Worm (Caenorhabditis elegans): ENCODE data around the gene mob-2.

- TF ChIP-seq ces-1 (GFP tag; optimal IDR thresholded peaks at IDR 0.05), result no peak
- TF ChIP-seq snpc-4 (tag; optimal IDR thresholded peaks at IDR 0.05), result no peak
- TF ChIP-seq ceh-43 (GFP tag; optimal IDR thresholded peaks at IDR 0.05), result no peak
- no peak for TF ChIP-seq mab-5 (tag; optimal IDR thresholded peaks at IDR 0.05)
- no peak for TF ChIP-seq cnd-1 (tag; optimal IDR thresholded peaks at IDR 0.05)
- no peak for TF ChIP-seq mep-1 (tag; optimal IDR thresholded peaks at IDR 0.05)
- TF ChIP-seq ceh-39 (tag; optimal IDR thresholded peaks at IDR 0.05), result no peak
- TF ChIP-seq elt-3 (tag; optimal IDR thresholded peaks at IDR 0.05), result no peak
- TF ChIP-seq elt-1 (tag; optimal IDR thresholded peaks at IDR 0.05; ENCODE audit: borderline replicate concordance, insufficient read depth), result no peak
- TF ChIP-seq sptf-1 (tag; optimal IDR thresholded peaks at IDR 0.05), result no peak
- no peak for TF ChIP-seq tbx-8 (GFP tag; optimal IDR thresholded peaks at IDR 0.05)
- TF ChIP-seq pha-4 (tag; optimal IDR thresholded peaks at IDR 0.05), result no peak
- no peak for TF ChIP-seq flh-1 (GFP tag; optimal IDR thresholded peaks at IDR 0.05)
- TF ChIP-seq ham-2 (GFP tag; optimal IDR thresholded peaks at IDR 0.05), result no peak
These were observed 56.4 kb downstream of the mob-2 start, which contains the start of gene F17H10.2 for ce11 chrX:13113457-13113856.

Data from whole organism, mixed stage, embryonic.